Worm (Caenorhabditis elegans): ENCODE data around the gene rps-14.

The rps-14 gene

ce11 chrIII:7198838-7199237 lies 19.4 kb upstream of the rps-14 start, which contains the start of gene pfd-5 (continued):
- TF ChIP-seq pag-3 (tag; optimal IDR thresholded peaks at IDR 0.05; ENCODE audit: borderline replicate concordance) (no peak), ama-1 (optimal IDR thresholded peaks at IDR 0.05) (no peak), hlh-6 (tag; optimal IDR thresholded peaks at IDR 0.05) (peak; percentile 9), K02D7.2 (tag; optimal IDR thresholded peaks at IDR 0.05) (no peak), F13H6.1 (tag; optimal IDR thresholded peaks at IDR 0.05) (no peak), tbx-7 (tag; optimal IDR thresholded peaks at IDR 0.05) (peak; percentile 90), unc-55 (GFP tag; optimal IDR thresholded peaks at IDR 0.05) (no peak), pqm-1 (tag; optimal IDR thresholded peaks at IDR 0.05) (peak; percentile 58), ceh-34 (tag; optimal IDR thresholded peaks at IDR 0.05) (no peak), sox-4 (tag; optimal IDR thresholded peaks at IDR 0.05) (no peak), ceh-2 (tag; optimal IDR thresholded peaks at IDR 0.05) (peak; percentile 95), ztf-16 (tag; optimal IDR thresholded peaks at IDR 0.05) (peak; percentile 43), ceh-9 (tag; optimal IDR thresholded peaks at IDR 0.05) (no peak), ceh-19 (GFP tag; optimal IDR thresholded peaks at IDR 0.05) (no peak), nfya-1 (tag; optimal IDR thresholded peaks at IDR 0.05) (peak; percentile 46), ceh-18 (tag; optimal IDR thresholded peaks at IDR 0.05) (no peak), ceh-45 (GFP tag; IDR thresholded peaks at IDR 0.05) (no peak), hlh-13 (GFP tag; optimal IDR thresholded peaks at IDR 0.05) (no peak), mec-3 (tag; optimal IDR thresholded peaks at IDR 0.05; ENCODE audit: borderline replicate concordance) (no peak), syd-9 (tag; optimal IDR thresholded peaks at IDR 0.05) (no peak), ceh-14 (tag; optimal IDR thresholded peaks at IDR 0.05) (peak; percentile 73), rnt-1 (tag; optimal IDR thresholded peaks at IDR 0.05) (peak; percentile 47), hlh-30 (tag; optimal IDR thresholded peaks at IDR 0.05; ENCODE audit: insufficient read depth) (no peak), pha-2 (tag; optimal IDR thresholded peaks at IDR 0.05) (peak; percentile 34), elt-4 (tag; optimal IDR thresholded peaks at IDR 0.05) (no peak), sox-2 (GFP tag; IDR thresholded peaks at IDR 0.05) (no peak), ceh-24 (tag; optimal IDR thresholded peaks at IDR 0.05) (no peak), ceh-6 (GFP tag; optimal IDR thresholded peaks at IDR 0.05) (no peak), K09A11.1 (tag; optimal IDR thresholded peaks at IDR 0.05; ENCODE audit: insufficient read depth) (no peak), pha-4 (tag; optimal IDR thresholded peaks at IDR 0.05) (no peak)

DNA sequence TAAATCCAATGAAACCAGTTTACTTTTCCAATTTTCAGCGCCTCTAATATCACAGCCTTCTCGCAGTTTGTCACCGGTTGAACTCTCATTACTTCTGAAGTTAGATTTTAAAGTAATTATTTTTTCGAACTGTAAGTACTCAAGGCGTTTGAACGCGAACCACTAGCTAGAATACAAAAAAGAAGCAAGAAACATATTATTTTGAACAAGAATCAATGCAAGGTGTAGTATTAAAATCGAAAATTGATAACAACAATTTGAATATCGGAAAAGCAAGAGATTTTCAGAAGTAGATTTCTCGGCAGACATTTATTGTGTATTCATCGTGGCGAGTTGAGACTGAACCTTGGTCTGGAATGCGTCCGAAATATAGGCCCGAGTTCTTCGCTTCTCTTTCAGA lies 18.6 kb upstream of the rps-14 start, which contains the start of gene exos-9:
Gene exos-9 (minus strand): TSS at position 101 of the 400 bp plus-strand sequence.
- no peak for TF ChIP-seq ceh-2 (tag; optimal IDR thresholded peaks at IDR 0.05)

- TF ChIP-seq ttx-3 (tag; optimal IDR thresholded peaks at IDR 0.05) (no peak), nhr-232 (tag; optimal IDR thresholded peaks at IDR 0.05) (no peak), hlh-8 (tag; optimal IDR thresholded peaks at IDR 0.05) (no peak), ceh-22 (tag; optimal IDR thresholded peaks at IDR 0.05) (no peak)
These were observed 15.9 kb upstream of the rps-14 start, which contains the start of gene F37C12.18 for ce11 chrIII:7195325-7195724. TSS of gene F37C12.18 (minus strand) at chrIII:7195425.

DNA sequence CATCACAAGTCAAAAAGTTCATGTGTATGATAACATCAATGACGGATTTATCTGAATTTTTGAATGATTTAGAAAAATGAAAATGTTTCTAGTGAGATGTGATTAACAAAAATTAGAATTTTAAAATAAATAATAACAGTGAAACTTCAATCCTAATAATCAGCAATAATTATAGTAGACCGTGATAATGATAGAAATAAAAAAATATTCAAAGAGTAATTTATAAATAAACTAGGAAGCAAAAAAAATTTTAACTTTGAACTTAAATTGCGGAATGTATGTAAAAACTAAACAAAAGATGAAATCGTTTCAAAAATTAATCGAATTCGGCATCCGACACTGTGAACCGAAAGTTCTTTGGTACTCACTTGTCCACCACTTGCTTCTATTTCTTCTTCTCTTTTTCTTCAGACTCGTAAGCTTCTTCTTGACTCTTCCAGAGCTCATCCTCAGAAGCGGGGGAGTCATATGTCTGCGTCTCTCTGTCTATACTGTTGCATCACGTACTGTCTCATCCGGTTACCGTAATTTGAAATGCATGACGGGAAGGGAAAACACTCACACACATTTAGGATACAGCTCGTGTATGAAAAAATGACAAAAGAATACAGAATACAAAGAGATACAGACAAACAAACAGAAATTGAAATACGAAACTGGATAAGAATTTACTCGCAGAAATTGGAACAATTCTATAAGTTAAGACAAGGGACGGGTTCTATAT lies 13.7 kb upstream of the rps-14 start, which contains the start of gene mec-14:
Gene mec-14 (minus strand): TSS at position 51 of the 724 bp plus-strand sequence.
- TF ChIP-seq C08G9.2 (tag; optimal IDR thresholded peaks at IDR 0.05) (no peak), ceh-31 (tag; optimal IDR thresholded peaks at IDR 0.05) (no peak), odd-2 (tag; optimal IDR thresholded peaks at IDR 0.05) (no peak), fkh-6 (tag; optimal IDR thresholded peaks at IDR 0.05) (no peak), dmd-4 (tag; optimal IDR thresholded peaks at IDR 0.05; ENCODE audit: borderline replicate concordance) (no peak), C38D4.7 (GFP tag; optimal IDR thresholded peaks at IDR 0.05) (no peak), unc-55 (GFP tag; optimal IDR thresholded peaks at IDR 0.05) (no peak), ceh-6 (GFP tag; optimal IDR thresholded peaks at IDR 0.05) (no peak), pax-1 (tag; optimal IDR thresholded peaks at IDR 0.05) (no peak)
